Worm (Caenorhabditis elegans) whole organism, young adult: ENCODE data around the gene B0563.9.

Source experiments
- B0035.1 ChIP-seq: sonication (generic microtip); optimal IDR thresholded peaks from 2 replicates; lab custom pipeline; 2016; ENCODE audit warnings: missing genetic modification characterization, mild to moderate bottlenecking, missing compliant biosample characterization, missing genotype, missing genetic modification reagents
- F33H1.4 ChIP-seq: fragments of 200-800 bp; sonication (Bioruptor generic); IDR thresholded peaks from 2 replicates; pipeline ENCODE4 v1.3.6; 2022; ENCODE audit warnings: missing genetic modification reagents, missing genetic modification characterization, missing compliant biosample characterization
- F52B5.7 ChIP-seq: sonication (generic microtip); optimal IDR thresholded peaks from 2 replicates; lab custom pipeline; 2016; ENCODE audit warnings: mild to moderate bottlenecking, missing genetic modification characterization, missing compliant biosample characterization
- F55B11.4 ChIP-seq: sonication (generic microtip); optimal IDR thresholded peaks from 2 replicates; lab custom pipeline; 2016; ENCODE audit warnings: missing compliant biosample characterization, missing genetic modification characterization, borderline replicate concordance; ENCODE audit not compliant: insufficient read depth
- F57A8.1 ChIP-seq: fragments of 200-800 bp; sonication (Bioruptor generic); optimal IDR thresholded peaks from 2 replicates; lab custom pipeline; 2018; ENCODE audit warnings: mild to moderate bottlenecking, missing genetic modification characterization, moderate library complexity, missing compliant biosample characterization
- Y53G8AR.9 ChIP-seq: fragments of 200-800 bp; sonication (Bioruptor generic); conservative IDR thresholded peaks from 2 replicates; pipeline ENCODE4 v1.3.6; 2022; ENCODE audit warnings: missing genetic modification reagents, missing genetic modification characterization, missing compliant biosample characterization
- Y79H2A.3 ChIP-seq: fragments of 200-800 bp; sonication (Bioruptor generic); conservative IDR thresholded peaks from 2 replicates; pipeline ENCODE4 v1.3.6; 2022; ENCODE audit warnings: missing genetic modification reagents, missing genetic modification characterization, missing compliant biosample characterization
- ZK185.1 ChIP-seq: sonication (generic microtip); optimal IDR thresholded peaks from 2 replicates; lab custom pipeline; 2016; ENCODE audit warnings: mild to moderate bottlenecking, missing genetic modification characterization, missing compliant biosample characterization; ENCODE audit not compliant: poor library complexity, severe bottlenecking
- attf-5 ChIP-seq: fragments of 200-800 bp; sonication (Bioruptor generic); optimal IDR thresholded peaks from 2 replicates; lab custom pipeline; 2018; ENCODE audit warnings: mild to moderate bottlenecking, missing genetic modification characterization, missing compliant biosample characterization
- bed-2 ChIP-seq: fragments of 200-800 bp; sonication (Bioruptor generic); IDR thresholded peaks from 2 replicates; pipeline ENCODE4 v1.3.6; 2022; ENCODE audit warnings: missing genetic modification reagents, missing genetic modification characterization, missing compliant biosample characterization
- cebp-1 ChIP-seq, 2 experiments: fragments of 200-800 bp in 1 of 2; sonication (Bioruptor generic) in 1 of 2; sonication (generic microtip) in 1 of 2; IDR thresholded peaks in 1 of 2; optimal IDR thresholded peaks in 1 of 2; 2 replicates each; pipeline versions ENCODE4 v1.3.6 to Lab custom; 2017 to 2022; ENCODE audit warnings: missing compliant biosample characterization in 2 of 2, missing genetic modification characterization in 2 of 2, mild to moderate bottlenecking in 1 of 2, missing genetic modification reagents in 1 of 2, moderate library complexity in 1 of 2
- die-1 ChIP-seq: sonication (generic microtip); optimal IDR thresholded peaks from 2 replicates; lab custom pipeline; 2016; ENCODE audit warnings: missing genotype, mild to moderate bottlenecking, missing genetic modification characterization, missing compliant biosample characterization
- dpff-1 ChIP-seq: sonication (generic microtip); optimal IDR thresholded peaks from 2 replicates; lab custom pipeline; 2017; ENCODE audit warnings: mild to moderate bottlenecking, missing genetic modification characterization, missing compliant biosample characterization
- egl-44 ChIP-seq: fragments of 200-800 bp; sonication (Bioruptor generic); IDR thresholded peaks from 2 replicates; pipeline ENCODE4 v1.3.6; 2022; ENCODE audit warnings: missing genetic modification reagents, missing genetic modification characterization, missing compliant biosample characterization
- egrh-3 ChIP-seq: fragments of 200-800 bp; sonication (Bioruptor generic); IDR thresholded peaks from 2 replicates; pipeline ENCODE4 v1.3.6; 2022; ENCODE audit warnings: missing genetic modification reagents, missing genetic modification characterization, missing compliant biosample characterization
- him-1 ChIP-seq: sonication (generic microtip); optimal IDR thresholded peaks from 2 replicates; lab custom pipeline; 2016; ENCODE audit warnings: missing genotype, missing genetic modification reagents, missing genetic modification characterization, missing compliant biosample characterization
- hlh-12 ChIP-seq: sonication (generic microtip); optimal IDR thresholded peaks from 2 replicates; lab custom pipeline; 2016; ENCODE audit warnings: missing genetic modification characterization, missing compliant biosample characterization
- hlh-26 ChIP-seq: fragments of 200-800 bp; sonication (Bioruptor generic); conservative IDR thresholded peaks from 2 replicates; pipeline ENCODE4 v1.3.6; 2022; ENCODE audit warnings: missing genetic modification reagents, missing genetic modification characterization, missing compliant biosample characterization
- let-526 ChIP-seq: fragments of 200-800 bp; sonication (Bioruptor generic); IDR thresholded peaks from 2 replicates; pipeline ENCODE4 v1.3.6; 2022; ENCODE audit warnings: missing genetic modification reagents, missing genetic modification characterization, missing compliant biosample characterization
- let-607 ChIP-seq, 2 experiments: fragments of 200-800 bp in 1 of 2; sonication (Bioruptor generic) in 1 of 2; sonication (generic microtip) in 1 of 2; optimal IDR thresholded peaks; 2 replicates each; lab custom pipeline; 2016 to 2018; ENCODE audit warnings: mild to moderate bottlenecking in 2 of 2, missing compliant biosample characterization in 2 of 2, missing genetic modification characterization in 2 of 2, moderate library complexity in 2 of 2, missing genotype in 1 of 2
- lin-54 ChIP-seq: fragments of 200-800 bp; sonication (Bioruptor generic); optimal IDR thresholded peaks from 2 replicates; lab custom pipeline; 2018; ENCODE audit warnings: mild to moderate bottlenecking, missing genetic modification characterization, missing compliant biosample characterization
- lsl-1 ChIP-seq: fragments of 200-800 bp; sonication (Bioruptor generic); optimal IDR thresholded peaks from 2 replicates; lab custom pipeline; 2018; ENCODE audit warnings: mild to moderate bottlenecking, missing genetic modification characterization, moderate library complexity, missing compliant biosample characterization
- madf-8 ChIP-seq: fragments of 200-800 bp; sonication (Bioruptor generic); conservative IDR thresholded peaks from 2 replicates; pipeline ENCODE4 v1.3.6; 2022; ENCODE audit warnings: missing genetic modification reagents, missing genetic modification characterization, missing compliant biosample characterization
- nfya-2 ChIP-seq: fragments of 200-800 bp; sonication (Bioruptor generic); IDR thresholded peaks from 2 replicates; pipeline ENCODE4 v1.3.6; 2022; ENCODE audit warnings: missing genetic modification reagents, missing genetic modification characterization, missing compliant biosample characterization
- nfyb-1 ChIP-seq: fragments of 200-800 bp; sonication (Bioruptor generic); IDR thresholded peaks from 2 replicates; pipeline ENCODE4 v1.3.6; 2022; ENCODE audit warnings: missing genetic modification reagents, missing genetic modification characterization, missing compliant biosample characterization
- pbrm-1 ChIP-seq: fragments of 200-800 bp; sonication (Bioruptor generic); IDR thresholded peaks from 2 replicates; pipeline ENCODE4 v1.3.6; 2022; ENCODE audit warnings: missing genetic modification reagents, missing genetic modification characterization, missing compliant biosample characterization
- rec-8 ChIP-seq, 2 experiments: sonication (generic microtip); optimal IDR thresholded peaks; 2 replicates each; lab custom pipeline; 2016; ENCODE audit warnings: mild to moderate bottlenecking in 2 of 2, missing genetic modification characterization in 2 of 2, missing genetic modification reagents in 2 of 2, missing genotype in 2 of 2, missing biosample characterization in 1 of 2, missing compliant biosample characterization in 1 of 2, moderate library complexity in 1 of 2
- sea-2 ChIP-seq: fragments of 200-800 bp; sonication (Bioruptor generic); IDR thresholded peaks from 2 replicates; pipeline ENCODE4 v1.3.6; 2022; ENCODE audit warnings: missing genetic modification characterization, missing compliant biosample characterization
- tbx-9 ChIP-seq: sonication (generic microtip); optimal IDR thresholded peaks from 2 replicates; lab custom pipeline; 2016; ENCODE audit warnings: borderline replicate concordance, missing genetic modification characterization, inconsistent platforms, missing compliant biosample characterization
- unc-62 ChIP-seq: fragments of 150-350 bp; optimal IDR thresholded peaks from 2 replicates; lab custom pipeline; 2014; ENCODE audit warnings: missing biosample characterization, missing genetic modification reagents, missing genetic modification characterization
- ztf-22 ChIP-seq: fragments of 200-800 bp; sonication (Bioruptor generic); optimal IDR thresholded peaks from 2 replicates; lab custom pipeline; 2018; ENCODE audit warnings: mild to moderate bottlenecking, missing genetic modification characterization, moderate library complexity, missing compliant biosample characterization

The B0563.9 gene

DNA sequence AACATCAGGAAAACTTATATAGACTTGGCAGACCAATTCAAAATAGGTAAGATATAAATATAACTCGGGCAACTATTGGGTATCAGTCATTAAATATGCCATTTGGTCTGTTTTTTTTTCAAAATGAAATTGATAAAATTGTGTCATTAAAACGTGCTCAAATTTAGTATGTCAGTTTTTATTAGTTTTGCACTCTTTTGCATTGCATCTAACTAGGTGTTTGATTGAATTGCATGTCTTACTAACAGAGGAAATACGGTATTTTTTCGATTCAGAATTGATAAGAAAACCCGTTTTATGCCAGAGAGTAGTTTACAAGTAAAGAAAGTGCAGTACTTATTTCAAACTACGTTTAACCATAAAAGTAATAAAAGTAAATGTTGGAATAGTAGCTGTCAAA lies 12.6 kb upstream of the B0563.9 start:
- TF ChIP-seq F52B5.7 (tag; lab: Kevin White, UChicago) (no peak), nfyb-1 (GFP tag; lab: Robert Waterston, UW) (no peak)

DNA sequence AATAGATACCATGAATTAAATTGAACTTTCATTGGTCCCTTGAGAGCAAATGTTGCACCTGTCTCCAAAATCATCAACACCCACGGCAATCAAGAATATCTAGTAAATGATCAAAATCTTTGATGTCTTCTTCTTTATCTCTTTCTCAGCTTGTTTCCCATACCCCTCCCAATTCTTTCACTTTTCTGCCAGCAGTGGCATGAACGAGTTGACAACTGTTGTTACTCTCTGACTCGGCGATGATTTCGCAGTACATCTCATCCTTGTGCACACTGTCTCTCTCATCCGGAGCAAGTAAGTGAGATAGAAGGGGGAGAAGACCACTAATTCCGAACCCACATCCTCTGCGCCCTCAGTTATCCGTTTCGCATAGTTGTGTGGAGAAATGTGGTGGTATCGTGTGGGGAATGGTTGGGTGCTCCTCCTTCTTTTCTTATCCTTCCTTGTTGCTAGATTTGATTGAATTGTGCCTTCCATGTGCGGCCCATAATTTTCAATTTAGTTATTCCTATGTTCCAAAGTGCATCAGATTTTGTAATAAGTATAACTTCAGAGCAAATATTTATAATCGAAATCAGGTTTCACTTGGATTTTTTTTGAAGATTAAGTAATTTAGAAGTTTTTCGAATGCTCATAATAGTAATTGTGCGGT lies 7.0 kb upstream of the B0563.9 start:
- TF ChIP-seq hlh-26 (GFP tag; lab: Robert Waterston, UW) = no peak
- no peak for TF ChIP-seq dpff-1
- TF ChIP-seq pbrm-1 (GFP tag; lab: Robert Waterston, UW) = 0 out of 2 replicates have a peak, but pooled peaks have one; percentile 6
- TF ChIP-seq ztf-22 = no peak
- no peak for TF ChIP-seq nfya-2 (GFP tag; lab: Robert Waterston, UW)
- TF ChIP-seq sea-2 (GFP tag; lab: Robert Waterston, UW) = no peak
- TF ChIP-seq, all 124 proteins: peak for 1

DNA sequence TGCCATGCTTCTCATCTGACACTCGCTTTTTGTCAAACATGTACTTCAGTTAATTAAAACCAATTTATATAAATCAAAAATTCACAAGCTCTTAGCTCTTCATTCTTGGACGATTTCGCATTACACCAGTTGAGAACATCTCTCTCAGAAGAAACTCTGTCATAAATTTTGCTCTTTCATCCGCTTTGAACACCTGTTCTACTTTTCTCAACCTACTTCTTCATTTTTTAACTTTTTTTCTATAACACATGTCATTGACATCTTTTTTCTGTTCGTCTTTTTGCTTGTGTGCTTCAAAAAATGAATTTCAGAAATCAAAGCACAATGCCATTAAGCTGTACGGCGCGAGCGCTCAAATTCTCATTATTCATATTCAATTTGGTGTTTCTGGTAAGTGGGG lies 5.5 kb upstream of the B0563.9 start, which contains the start of gene tsp-11:
TSS of gene tsp-11 (plus strand) at position 301 of the 400 bp plus-strand sequence.
- TF ChIP-seq madf-8 (GFP tag; lab: Robert Waterston, UW) = no peak
- no peak for TF ChIP-seq die-1
- TF ChIP-seq bed-2 = no peak
- TF ChIP-seq hlh-12 = no peak
- no peak for TF ChIP-seq lin-54 (GFP tag; lab: Kevin White, UChicago)
- TF ChIP-seq F55B11.4 (tag; lab: Kevin White, UChicago) = no peak
- TF ChIP-seq B0035.1 (tag; lab: Kevin White, UChicago) = no peak
- TF ChIP-seq him-1 (tag; lab: Kevin White, UChicago) = no peak
- TF ChIP-seq let-607 (tag; optimal IDR thresholded peaks at IDR 0.05; lab: Kevin White, UChicago) = no peak
- TF ChIP-seq tbx-9 (tag; lab: Kevin White, UChicago) = no peak
- no peak for TF ChIP-seq F33H1.4 (GFP tag; lab: Robert Waterston, UW)
- TF ChIP-seq Y79H2A.3 = no peak
- no peak for TF ChIP-seq let-526
- TF ChIP-seq cebp-1 (GFP tag; IDR thresholded peaks at IDR 0.05; lab: Robert Waterston, UW) = no peak
- no peak for TF ChIP-seq cebp-1 (tag; optimal IDR thresholded peaks at IDR 0.05; lab: Kevin White, UChicago)
- no peak for TF ChIP-seq egl-44 (GFP tag; lab: Robert Waterston, UW)
- TF ChIP-seq egrh-3 (GFP tag; lab: Robert Waterston, UW) = no peak
- no peak for TF ChIP-seq unc-62 (GFP tag; lab: Kevin White, UChicago)
- no peak for TF ChIP-seq attf-5 (GFP tag; lab: Kevin White, UChicago)
- TF ChIP-seq, all 124 proteins: peak for 0

DNA sequence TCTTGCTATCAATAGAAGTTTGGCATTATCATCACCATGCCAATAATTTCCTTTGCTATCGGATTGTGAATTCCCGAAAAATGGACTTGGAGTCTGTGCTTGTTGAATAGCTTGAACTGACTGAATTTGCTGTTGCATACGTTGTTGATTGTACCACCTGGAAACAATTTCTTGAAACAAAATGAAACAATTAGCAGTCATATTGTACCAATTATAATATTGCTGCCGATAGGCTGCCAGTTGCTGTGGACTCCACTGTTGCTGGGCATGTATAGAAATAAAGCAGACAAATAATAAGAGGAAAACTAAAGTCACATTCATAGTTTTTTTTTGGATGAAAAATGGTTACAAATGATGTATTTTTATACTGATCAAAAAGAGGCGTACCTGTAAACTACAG lies 1.4 kb upstream of the B0563.9 start, which contains the start of gene B0563.10:
TSS of gene B0563.10 (minus strand) at position 325 of the 400 bp plus-strand sequence.
- TF ChIP-seq rec-8 (tag; optimal IDR thresholded peaks at IDR 0.05; lab: Kevin White, UChicago) (no peak), madf-8 (GFP tag; lab: Robert Waterston, UW) (no peak), ZK185.1 (tag; lab: Kevin White, UChicago) (no peak), lsl-1 (GFP tag; lab: Kevin White, UChicago) (no peak), Y53G8AR.9 (GFP tag; lab: Robert Waterston, UW) (no peak), Y79H2A.3 (no peak), let-526 (no peak), F57A8.1 (GFP tag; lab: Kevin White, UChicago) (no peak)
